Fruit fly (Drosophila melanogaster): ENCODE measurements around the gene CG6495.

Gene CG6495

dm6 chr2L:10760422-10761166 is at the start of gene CG6495 (continued):
- TF ChIP-seq bcd (GFP tag; optimal IDR thresholded peaks at IDR 0.05), result peak; percentile 44
- peak; percentile 47 for TF ChIP-seq CG10209 (GFP tag; optimal IDR thresholded peaks at IDR 0.05)
- TF ChIP-seq CG12391 (tag; optimal IDR thresholded peaks at IDR 0.05), result peak; percentile 65
- TF ChIP-seq Xrp1 (GFP tag; IDR thresholded peaks at IDR 0.05), result peak; percentile 52; the same call in 1 of the 2 replicates
- no peak for TF ChIP-seq kah (GFP tag; optimal IDR thresholded peaks at IDR 0.05)
- TF ChIP-seq bbx (GFP tag; IDR thresholded peaks at IDR 0.05; ENCODE audit: partially characterized antibody), result no peak
- TF ChIP-seq CG32532 (GFP tag; IDR thresholded peaks at IDR 0.05), result peak; percentile 56; the same call in 1 of the 2 replicates
- TF ChIP-seq crc (GFP tag; optimal IDR thresholded peaks at IDR 0.05), result no peak
- no peak; the same call in 1 of the 2 replicates for TF ChIP-seq CG9932 (GFP tag; IDR thresholded peaks at IDR 0.05)
- no peak for TF ChIP-seq D (optimal IDR thresholded peaks at IDR 0.05)
- TF ChIP-seq D (GFP tag; optimal IDR thresholded peaks at IDR 0.05), result peak; percentile 22
- TF ChIP-seq HmgZ (tag; optimal IDR thresholded peaks at IDR 0.05), result peak; percentile 3
- peak; percentile 34 for TF ChIP-seq slou (GFP tag; optimal IDR thresholded peaks at IDR 0.05)
- TF ChIP-seq pan (optimal IDR thresholded peaks at IDR 0.05), result no peak
- TF ChIP-seq pan (GFP tag; optimal IDR thresholded peaks at IDR 0.05 in 1 of 2, IDR thresholded peaks at IDR 0.05 in 1 of 2), result peak in 1 of 2 experiments; percentile 29
- TF ChIP-seq caup (GFP tag; optimal IDR thresholded peaks at IDR 0.05; ENCODE audit: severe bottlenecking), result peak; percentile 62
- peak; percentile 60; the same call in 2 of the 3 replicates for TF ChIP-seq CG11695 (GFP tag; IDR thresholded peaks at IDR 0.05)
- TF ChIP-seq Myb (GFP tag; optimal IDR thresholded peaks at IDR 0.05), result no peak
- TF ChIP-seq sug (tag; optimal IDR thresholded peaks at IDR 0.05), result peak; percentile 28
- no peak for TF ChIP-seq Gug (GFP tag; IDR thresholded peaks at IDR 0.05)
- TF ChIP-seq sisA (GFP tag; IDR thresholded peaks at IDR 0.05), result peak; percentile 37; the same call in 1 of the 2 replicates
- no peak for TF ChIP-seq zen2 (GFP tag; IDR thresholded peaks at IDR 0.05; ENCODE audit: partially characterized antibody)
- peak; percentile 5 for TF ChIP-seq Hr3 (GFP tag; optimal IDR thresholded peaks at IDR 0.05)
- peak; percentile 63 for TF ChIP-seq cwo (GFP tag; optimal IDR thresholded peaks at IDR 0.05)
- TF ChIP-seq CG9727 (GFP tag; optimal IDR thresholded peaks at IDR 0.05), result peak; percentile 55
- no peak for TF ChIP-seq vnd (GFP tag; IDR thresholded peaks at IDR 0.05; ENCODE audit: partially characterized antibody)
- TF ChIP-seq CG4820 (GFP tag; optimal IDR thresholded peaks at IDR 0.05), result peak; percentile 0
- TF ChIP-seq CG6689 (GFP tag; IDR thresholded peaks at IDR 0.05), result no peak
- peak; percentile 33 for TF ChIP-seq bab2 (GFP tag; optimal IDR thresholded peaks at IDR 0.05)
- no peak for TF ChIP-seq insv (GFP tag; optimal IDR thresholded peaks at IDR 0.05)
- TF ChIP-seq CG2202 (tag; optimal IDR thresholded peaks at IDR 0.05), result no peak
- peak; percentile 45 for TF ChIP-seq CG6683 (GFP tag; optimal IDR thresholded peaks at IDR 0.05)
- TF ChIP-seq Abd-B (GFP tag; optimal IDR thresholded peaks at IDR 0.05), result no peak
- TF ChIP-seq ERR (GFP tag; optimal IDR thresholded peaks at IDR 0.05), result no peak
- peak; percentile 85 for TF ChIP-seq CG7556 (GFP tag; optimal IDR thresholded peaks at IDR 0.05)
- TF ChIP-seq trem (tag; optimal IDR thresholded peaks at IDR 0.05), result peak; percentile 18
- no peak for TF ChIP-seq inv (GFP tag; IDR thresholded peaks at IDR 0.05; ENCODE audit: partially characterized antibody)

- TF ChIP-seq zf30C (GFP tag; optimal IDR thresholded peaks at IDR 0.05) (no peak), sna (GFP tag; IDR thresholded peaks at IDR 0.05; ENCODE audit: partially characterized antibody) (no peak), gt (GFP tag; IDR thresholded peaks at IDR 0.05) (no peak), Jarid2 (GFP tag; optimal IDR thresholded peaks at IDR 0.05) (no peak), Vsx1 (GFP tag; optimal IDR thresholded peaks at IDR 0.05) (no peak), salm (tag; optimal IDR thresholded peaks at IDR 0.05) (no peak), CG4424 (GFP tag; optimal IDR thresholded peaks at IDR 0.05) (no peak), peb (GFP tag; IDR thresholded peaks at IDR 0.05) (no peak), hb (GFP tag; IDR thresholded peaks at IDR 0.05; ENCODE audit: partially characterized antibody) (0 out of 3 replicates have a peak, but pooled peaks have one; percentile 19), CG4404 (GFP tag; IDR thresholded peaks at IDR 0.05) (no peak), CG5180 (GFP tag; optimal IDR thresholded peaks at IDR 0.05) (peak; percentile 93), Elba2 (GFP tag; optimal IDR thresholded peaks at IDR 0.05) (no peak), Hr3 (GFP tag; optimal IDR thresholded peaks at IDR 0.05) (no peak), kay (GFP tag; optimal IDR thresholded peaks at IDR 0.05) (no peak), crol (GFP tag; IDR thresholded peaks at IDR 0.05) (peak; percentile 37; the same call in 1 of the 2 replicates), CG9727 (GFP tag; optimal IDR thresholded peaks at IDR 0.05) (no peak)
Observed at dm6 chr2L:10711221-10711620, 49.7 kb upstream of the CG6495 start.
